Fruit fly (Drosophila melanogaster) whole organism: Measurements from ENCODE around the gene CG7730.

Experiments used
- CG8478 ChIP-seq: fragments of >200 bp; optimal IDR thresholded peaks from 2 replicates; lab custom pipeline; 2018; ENCODE audit warnings: inconsistent platforms
- psq ChIP-seq: fragments of >200 bp; optimal IDR thresholded peaks from 2 replicates; lab custom pipeline; 2017
- usp ChIP-seq: fragments of >200 bp; optimal IDR thresholded peaks from 2 replicates; lab custom pipeline; 2017; ENCODE audit warnings: missing biosample characterization, missing genetic modification characterization, mixed read lengths

dm6 chr3L:17004765-17005414 is 22.4 kb upstream of the CG7730 start:
- TF ChIP-seq psq (lab: Kevin White, UChicago) (no peak), CG8478 (no peak), usp (GFP tag; lab: Kevin White, UChicago) (no peak)
